Worm (Caenorhabditis elegans): Measurements from ENCODE around the gene Y43F8C.17.
"Not testable (repeated sequence)": the region's sequence is repeated elsewhere in the genome, so short reads cannot be mapped to it uniquely, and the experiment has no call there.

- not testable (repeated sequence) for TF ChIP-seq snpc-4 (tag; optimal IDR thresholded peaks at IDR 0.05); ama-1 (optimal IDR thresholded peaks at IDR 0.05); mxl-2 (GFP tag; conservative IDR thresholded peaks at IDR 0.05); ztf-11 (tag; optimal IDR thresholded peaks at IDR 0.05); lin-13 (GFP tag; optimal IDR thresholded peaks at IDR 0.05); lir-3 (tag; optimal IDR thresholded peaks at IDR 0.05)
These were observed 5.4 kb upstream of the Y43F8C.17 start, which contains the start of gene Y43F8C.15 for ce11 chrV:19710514-19710913.

All from whole organism, L4 larva.